Fruit fly (Drosophila melanogaster): Measurements from ENCODE around the gene Mur29B.

DNA sequence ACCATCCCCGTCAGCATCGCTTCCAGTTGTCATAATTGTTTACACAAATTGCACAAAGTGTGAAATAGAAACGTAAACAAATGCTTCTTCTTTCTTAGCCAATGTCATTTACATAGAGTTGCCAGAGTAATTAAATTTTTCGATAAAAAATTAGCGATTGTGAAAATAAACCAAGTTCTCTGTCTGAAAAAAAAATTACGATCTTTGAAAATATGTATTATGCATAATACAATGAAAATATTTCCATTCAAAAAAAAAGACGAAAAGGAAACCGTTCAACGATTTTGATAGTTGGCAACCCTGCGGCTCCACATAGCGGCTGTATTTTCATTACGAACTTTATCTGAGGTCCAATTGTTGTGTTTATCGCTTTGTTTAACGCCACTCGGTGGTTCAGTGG lies 40.9 kb upstream of the Mur29B start, which contains the start of the genes CG7810 and CG7806:
- TF ChIP-seq Dll (GFP tag; IDR thresholded peaks at IDR 0.05; ENCODE audit: partially characterized antibody) (peak; percentile 61; the same call in 2 of the 4 replicates), sd (tag; optimal IDR thresholded peaks at IDR 0.05) (no peak), CG7839 (tag; optimal IDR thresholded peaks at IDR 0.05) (peak; percentile 90), CG14014 (GFP tag; IDR thresholded peaks at IDR 0.05) (peak; percentile 90), MESR4 (GFP tag; optimal IDR thresholded peaks at IDR 0.05) (peak; percentile 56), CG11085 (GFP tag; IDR thresholded peaks at IDR 0.05) (peak; percentile 69), nerfin-1 (tag; optimal IDR thresholded peaks at IDR 0.05) (peak; percentile 85), Jarid2 (GFP tag; optimal IDR thresholded peaks at IDR 0.05) (peak; percentile 28)
